Fruit fly (Drosophila melanogaster) whole organism, embryonic: Measurements from ENCODE around the gene RpL24.

Experiments used
- Awh ChIP-seq: fragments of 200-800 bp; sonication (Bioruptor generic); IDR thresholded peaks from 2 replicates; pipeline ENCODE4, ENCODE4 v1.3.6; 2022; ENCODE audit warnings: missing biosample characterization, missing genetic modification characterization
- Bdp1 ChIP-seq: fragments of 200-800 bp; sonication (Bioruptor generic); optimal IDR thresholded peaks from 3 replicates; lab custom pipeline; 2016; ENCODE audit warnings: missing biosample characterization, missing genetic modification characterization
- CG10147 ChIP-seq: fragments of 200-800 bp; sonication (Bioruptor generic); optimal IDR thresholded peaks from 2 replicates; lab custom pipeline; 2019; ENCODE audit warnings: missing biosample characterization, mild to moderate bottlenecking, missing genetic modification characterization, moderate library complexity
- CG10209 ChIP-seq: fragments of 200-800 bp; sonication (Bioruptor generic); optimal IDR thresholded peaks from 3 replicates; lab custom pipeline; 2017; ENCODE audit warnings: missing biosample characterization, mild to moderate bottlenecking, missing genetic modification characterization, missing genetic modification reagents
- CG10431 ChIP-seq: fragments of 200-800 bp; sonication (Bioruptor generic); optimal IDR thresholded peaks from 3 replicates; lab custom pipeline; 2018; ENCODE audit warnings: missing biosample characterization, mild to moderate bottlenecking, missing genetic modification characterization
- CG10543 ChIP-seq: fragments of 200-800 bp; sonication (Bioruptor generic); optimal IDR thresholded peaks from 3 replicates; lab custom pipeline; 2017; ENCODE audit warnings: missing biosample characterization, mild to moderate bottlenecking, missing genetic modification characterization, moderate library complexity
- CG11695 ChIP-seq: fragments of 200-800 bp; sonication (Bioruptor generic); IDR thresholded peaks from 3 replicates; pipeline ENCODE4 v1.3.6; 2022; ENCODE audit warnings: missing biosample characterization, missing genetic modification characterization
- CG12236 ChIP-seq: fragments of 200-800 bp; sonication (Bioruptor generic); optimal IDR thresholded peaks from 2 replicates; lab custom pipeline; 2016; ENCODE audit warnings: missing biosample characterization, missing genetic modification characterization
- CG1602 ChIP-seq: fragments of 200-800 bp; sonication (Bioruptor generic); optimal IDR thresholded peaks from 3 replicates; lab custom pipeline; 2016; ENCODE audit warnings: missing biosample characterization, missing genetic modification characterization
- CG17612 ChIP-seq: fragments of 200-800 bp; sonication (Bioruptor generic); IDR thresholded peaks from 2 replicates; pipeline ENCODE4 v1.3.6; 2022; ENCODE audit warnings: missing biosample characterization, missing genetic modification characterization
- CG1792 ChIP-seq: fragments of 200-800 bp; sonication (Bioruptor generic); optimal IDR thresholded peaks from 2 replicates; lab custom pipeline; 2016; ENCODE audit warnings: missing biosample characterization, missing genetic modification characterization
- CG18476 ChIP-seq: fragments of 200-800 bp; sonication (Bioruptor generic); optimal IDR thresholded peaks from 2 replicates; lab custom pipeline; 2016; ENCODE audit warnings: missing biosample characterization, mild to moderate bottlenecking, missing genetic modification characterization
- CG3407 ChIP-seq: fragments of 200-800 bp; sonication (Bioruptor generic); optimal IDR thresholded peaks from 2 replicates; lab custom pipeline; 2018; ENCODE audit warnings: missing biosample characterization, mild to moderate bottlenecking, missing genetic modification characterization
- CG4360 ChIP-seq: fragments of 200-800 bp; sonication (Bioruptor generic); IDR thresholded peaks from 2 replicates; pipeline ENCODE4 v1.3.6; 2022; ENCODE audit warnings: missing biosample characterization, missing genetic modification characterization
- CG4820 ChIP-seq: fragments of 200-800 bp; sonication (Bioruptor generic); optimal IDR thresholded peaks from 3 replicates; lab custom pipeline; 2016; ENCODE audit warnings: missing biosample characterization, missing genetic modification characterization
- CG7271 ChIP-seq: fragments of 200-800 bp; sonication (Bioruptor generic); optimal IDR thresholded peaks from 2 replicates; lab custom pipeline; 2018; ENCODE audit warnings: missing biosample characterization, mild to moderate bottlenecking, missing genetic modification characterization, moderate library complexity
- CG7556 ChIP-seq: fragments of 200-800 bp; sonication (Bioruptor generic); optimal IDR thresholded peaks from 2 replicates; lab custom pipeline; 2017; ENCODE audit warnings: missing biosample characterization, mild to moderate bottlenecking, missing genetic modification characterization
- CG7987 ChIP-seq: fragments of 200-800 bp; sonication (Bioruptor generic); optimal IDR thresholded peaks from 2 replicates; lab custom pipeline; 2018; ENCODE audit warnings: missing biosample characterization, mild to moderate bottlenecking, missing genetic modification characterization, moderate library complexity
- CG9727 ChIP-seq: fragments of 200-800 bp; sonication (Bioruptor generic); optimal IDR thresholded peaks from 3 replicates; lab custom pipeline; 2017; ENCODE audit warnings: missing biosample characterization, mild to moderate bottlenecking, missing genetic modification characterization
- D19B ChIP-seq: fragments of 200-800 bp; sonication (Bioruptor generic); optimal IDR thresholded peaks from 2 replicates; lab custom pipeline; 2017; ENCODE audit warnings: missing biosample characterization, mild to moderate bottlenecking, missing genetic modification characterization
- Dek ChIP-seq: fragments of 200-800 bp; sonication (Bioruptor generic); optimal IDR thresholded peaks from 3 replicates; lab custom pipeline; 2019; ENCODE audit warnings: missing biosample characterization, mild to moderate bottlenecking, missing genetic modification characterization, moderate library complexity
- Eip74EF ChIP-seq, 2 experiments: fragments of 200-800 bp in 1 of 2; fragments of >200 bp in 1 of 2; sonication (Bioruptor generic) in 1 of 2; optimal IDR thresholded peaks; 2 replicates each; lab custom pipeline; 2017 to 2019; ENCODE audit warnings: missing biosample characterization in 2 of 2, missing genetic modification characterization in 2 of 2, mild to moderate bottlenecking in 1 of 2, moderate library complexity in 1 of 2
- Fer2 ChIP-seq: fragments of 200-800 bp; sonication (Bioruptor generic); optimal IDR thresholded peaks from 2 replicates; lab custom pipeline; 2018; ENCODE audit warnings: missing biosample characterization, mild to moderate bottlenecking, missing genetic modification characterization, moderate library complexity
- H15 ChIP-seq: fragments of 200-800 bp; sonication (Bioruptor generic); IDR thresholded peaks from 3 replicates; pipeline ENCODE4 v1.3.6; 2022; ENCODE audit warnings: missing biosample characterization, missing genetic modification characterization
- Hr39 ChIP-seq: fragments of >200 bp; optimal IDR thresholded peaks from 2 replicates; lab custom pipeline; 2017
- Lhr ChIP-seq: fragments of 200-800 bp; sonication (Bioruptor generic); optimal IDR thresholded peaks from 3 replicates; lab custom pipeline; 2017; ENCODE audit warnings: mild to moderate bottlenecking, missing biosample characterization, missing genetic modification reagents, missing genetic modification characterization
- Max ChIP-seq: fragments of 200-800 bp; sonication (Bioruptor generic); optimal IDR thresholded peaks from 2 replicates; lab custom pipeline; 2016; ENCODE audit warnings: missing biosample characterization, mild to moderate bottlenecking, missing genetic modification characterization
- Nf-YA ChIP-seq: fragments of 200-800 bp; sonication (Bioruptor generic); IDR thresholded peaks from 2 replicates; pipeline ENCODE4 v1.3.6; 2022; ENCODE audit warnings: missing biosample characterization, missing genetic modification characterization
- Trl ChIP-seq, 3 experiments: fragments of >200 bp in 2 of 3; fragments of 200-800 bp in 1 of 3; sonication (Bioruptor generic) in 1 of 3; optimal IDR thresholded peaks; 2 replicates in 1 of 3; 3 replicates in 2 of 3; lab custom pipeline; 2016 to 2017; ENCODE audit warnings: missing biosample characterization in 1 of 3, missing genetic modification characterization in 1 of 3
- ap ChIP-seq: fragments of 200-800 bp; sonication (Bioruptor generic); IDR thresholded peaks from 2 replicates; pipeline ENCODE4 v1.3.6; 2022; ENCODE audit warnings: missing biosample characterization, missing genetic modification characterization
- bab2 ChIP-seq: fragments of 200-800 bp; sonication (Bioruptor generic); optimal IDR thresholded peaks from 2 replicates; lab custom pipeline; 2016; ENCODE audit warnings: missing biosample characterization, missing genetic modification characterization
- dan ChIP-seq: fragments of 200-800 bp; sonication (Bioruptor generic); IDR thresholded peaks from 2 replicates; pipeline ENCODE4 v1.3.6; 2022; ENCODE audit warnings: missing biosample characterization, missing genetic modification characterization
- danr ChIP-seq: fragments of 200-800 bp; sonication (Bioruptor generic); IDR thresholded peaks from 2 replicates; pipeline ENCODE4 v1.3.6; 2022; ENCODE audit warnings: missing biosample characterization, missing genetic modification characterization
- esg ChIP-seq: fragments of 200-800 bp; sonication (Bioruptor generic); conservative IDR thresholded peaks from 2 replicates; pipeline ENCODE4 v1.3.6; 2022; ENCODE audit warnings: missing biosample characterization, missing genetic modification characterization
- fd64A ChIP-seq: fragments of 200-800 bp; sonication (Bioruptor generic); optimal IDR thresholded peaks from 3 replicates; lab custom pipeline; 2018; ENCODE audit warnings: missing biosample characterization, mild to moderate bottlenecking, missing genetic modification characterization
- gce ChIP-seq: fragments of 200-800 bp; sonication (Bioruptor generic); IDR thresholded peaks from 3 replicates; pipeline ENCODE4 v1.3.6; 2022; ENCODE audit warnings: missing biosample characterization, missing genetic modification characterization
- gcm ChIP-seq: fragments of 200-800 bp; sonication (Bioruptor generic); optimal IDR thresholded peaks from 2 replicates; lab custom pipeline; 2019; ENCODE audit warnings: missing biosample characterization, mild to moderate bottlenecking, missing genetic modification characterization, moderate library complexity
- grau ChIP-seq: fragments of 200-800 bp; optimal IDR thresholded peaks from 3 replicates; lab custom pipeline; 2019; ENCODE audit warnings: missing biosample characterization, mild to moderate bottlenecking, missing genetic modification characterization, moderate library complexity
- h ChIP-seq: fragments of >200 bp; optimal IDR thresholded peaks from 2 replicates; lab custom pipeline; 2017
- her ChIP-seq: fragments of 200-800 bp; sonication (Bioruptor generic); optimal IDR thresholded peaks from 2 replicates; lab custom pipeline; 2016; ENCODE audit warnings: missing biosample characterization, missing genetic modification characterization
- oc ChIP-seq: fragments of 200-800 bp; sonication (Bioruptor generic); optimal IDR thresholded peaks from 2 replicates; lab custom pipeline; 2018; ENCODE audit warnings: missing biosample characterization, mild to moderate bottlenecking, missing genetic modification characterization, moderate library complexity
- odd ChIP-seq: fragments of 200-800 bp; sonication (Bioruptor generic); optimal IDR thresholded peaks from 2 replicates; lab custom pipeline; 2017; ENCODE audit warnings: missing biosample characterization, mild to moderate bottlenecking, missing genetic modification characterization
- pb ChIP-seq: fragments of 200-800 bp; sonication (Bioruptor generic); optimal IDR thresholded peaks from 3 replicates; lab custom pipeline; 2016; ENCODE audit warnings: missing biosample characterization, missing genetic modification characterization
- pita ChIP-seq: fragments of 200-800 bp; sonication (Bioruptor generic); optimal IDR thresholded peaks from 2 replicates; lab custom pipeline; 2017; ENCODE audit warnings: missing biosample characterization, mild to moderate bottlenecking, missing genetic modification characterization
- rib ChIP-seq: fragments of 200-800 bp; sonication (Bioruptor generic); IDR thresholded peaks from 2 replicates; pipeline ENCODE4 v1.3.6; 2022; ENCODE audit warnings: missing biosample characterization, missing genetic modification characterization
- schlank ChIP-seq: fragments of 200-800 bp; sonication (Bioruptor generic); optimal IDR thresholded peaks from 2 replicates; lab custom pipeline; 2018; ENCODE audit warnings: missing biosample characterization, mild to moderate bottlenecking, missing genetic modification characterization
- sd ChIP-seq: fragments of 200-800 bp; sonication (Bioruptor generic); optimal IDR thresholded peaks from 3 replicates; lab custom pipeline; 2018; ENCODE audit warnings: missing biosample characterization, mild to moderate bottlenecking, missing genetic modification characterization, moderate library complexity
- seq ChIP-seq: fragments of 200-800 bp; sonication (Bioruptor generic); IDR thresholded peaks from 2 replicates; pipeline ENCODE4 v1.3.6; 2022; ENCODE audit warnings: missing biosample characterization, missing genetic modification characterization
- shn ChIP-seq: fragments of 200-800 bp; sonication (Bioruptor generic); optimal IDR thresholded peaks from 3 replicates; lab custom pipeline; 2016; ENCODE audit warnings: missing biosample characterization, missing genetic modification characterization
- ssp ChIP-seq: fragments of 200-800 bp; sonication (Bioruptor generic); IDR thresholded peaks from 2 replicates; pipeline ENCODE4 v1.3.6; 2022; ENCODE audit warnings: missing biosample characterization, missing genetic modification characterization
- trh ChIP-seq: fragments of 200-800 bp; sonication (Bioruptor generic); optimal IDR thresholded peaks from 2 replicates; lab custom pipeline; 2016; ENCODE audit warnings: missing biosample characterization, missing genetic modification characterization

RpL24 gene

dm6 chr2L:13368940-13369339 is 26.0 kb downstream of the RpL24 start, which contains the start of gene CG31855 (continued):
- TF ChIP-seq CG10543 (GFP tag; lab: Kevin White, UChicago) (peak; percentile 86), CG7271 (tag; lab: Kevin White, UChicago) (peak; percentile 33), CG7556 (GFP tag; lab: Kevin White, UChicago) (peak; percentile 79), ap (peak; percentile 60), CG9727 (peak; percentile 72), Max (GFP tag; lab: Kevin White, UChicago) (peak; percentile 81), gce (GFP tag; lab: Robert Waterston, UW) (peak; percentile 35; the same call in 1 of the 3 replicates), esg (peak; percentile 52), CG10147 (peak; percentile 66), CG10431 (GFP tag; lab: Kevin White, UChicago) (peak; percentile 67), H15 (GFP tag; lab: Robert Waterston, UW) (peak; percentile 87), CG1792 (no peak), Lhr (peak; percentile 12), CG18476 (peak; percentile 74), schlank (tag; lab: Kevin White, UChicago) (peak; percentile 61), pita (GFP tag; lab: Kevin White, UChicago) (no peak), Fer2 (peak; percentile 79), Dek (tag; lab: Kevin White, UChicago) (peak; percentile 78), dan (no peak), Bdp1 (peak; percentile 88), CG1602 (GFP tag; lab: Kevin White, UChicago) (peak; percentile 73), her (GFP tag; lab: Kevin White, UChicago) (peak; percentile 73), CG12236 (GFP tag; lab: Kevin White, UChicago) (no peak), gcm (GFP tag; lab: Kevin White, UChicago) (peak; percentile 68), CG4820 (peak; percentile 59), oc (tag; lab: Kevin White, UChicago) (no peak), odd (GFP tag; lab: Kevin White, UChicago) (peak; percentile 67), CG10209 (GFP tag; lab: Kevin White, UChicago) (peak; percentile 76), danr (GFP tag; lab: Robert Waterston, UW) (no peak), grau (peak; percentile 83), sd (peak; percentile 53), CG4360 (no peak), CG3407 (peak; percentile 67), pb (GFP tag; lab: Kevin White, UChicago) (no peak), CG7987 (GFP tag; lab: Kevin White, UChicago) (peak; percentile 79), fd64A (GFP tag; lab: Kevin White, UChicago) (no peak), bab2 (GFP tag; lab: Kevin White, UChicago) (peak; percentile 60), Hr39 (lab: Kevin White, UChicago) (no peak), rib (peak; percentile 80), ssp (peak; percentile 50), h (lab: Kevin White, UChicago) (no peak), CG17612 (peak; percentile 39), trh (GFP tag; lab: Kevin White, UChicago) (peak; percentile 39), seq (GFP tag; lab: Robert Waterston, UW) (peak; percentile 50; the same call in 1 of the 2 replicates), Awh (GFP tag; lab: Robert Waterston, UW) (peak; percentile 46; the same call in 1 of the 2 replicates), Nf-YA (peak; percentile 62), shn (GFP tag; lab: Kevin White, UChicago) (peak; percentile 50), Trl (optimal IDR thresholded peaks at IDR 0.05; lab: Kevin White, UChicago) (no peak), Trl (GFP tag; optimal IDR thresholded peaks at IDR 0.05; lab: Kevin White, UChicago) (peak; percentile 79), Eip74EF (GFP tag; optimal IDR thresholded peaks at IDR 0.05; lab: Kevin White, UChicago) (peak in 1 of 2 experiments; percentile 18), CG11695 (GFP tag; lab: Robert Waterston, UW) (peak; percentile 70), D19B (peak; percentile 54)
